Fruit fly (Drosophila melanogaster) whole organism, embryonic: ENCODE measurements around the gene CG11267.

ENCODE experiments used
- Ada2b ChIP-seq: fragments of 200-800 bp; sonication (Bioruptor generic); IDR thresholded peaks from 2 replicates; pipeline ENCODE4 v1.3.6; 2022; ENCODE audit warnings: missing biosample characterization, missing genetic modification characterization
- B-H2 ChIP-seq: fragments of 200-800 bp; sonication (Bioruptor generic); optimal IDR thresholded peaks from 2 replicates; lab custom pipeline; 2018; ENCODE audit warnings: missing biosample characterization, mild to moderate bottlenecking, missing genetic modification characterization
- C15 ChIP-seq: fragments of 200-800 bp; sonication (Bioruptor generic); IDR thresholded peaks from 3 replicates; pipeline ENCODE4 v1.3.6; 2022; ENCODE audit warnings: missing biosample characterization, missing genetic modification characterization
- CG11247 ChIP-seq: fragments of 200-800 bp; sonication (Bioruptor generic); IDR thresholded peaks from 2 replicates; pipeline ENCODE4 v1.3.6; 2022; ENCODE audit warnings: missing biosample characterization, missing genetic modification characterization
- CG11695 ChIP-seq: fragments of 200-800 bp; sonication (Bioruptor generic); IDR thresholded peaks from 3 replicates; pipeline ENCODE4 v1.3.6; 2022; ENCODE audit warnings: missing biosample characterization, missing genetic modification characterization
- CG12236 ChIP-seq: fragments of 200-800 bp; sonication (Bioruptor generic); optimal IDR thresholded peaks from 2 replicates; lab custom pipeline; 2016; ENCODE audit warnings: missing biosample characterization, missing genetic modification characterization
- CG14965 ChIP-seq: fragments of 200-800 bp; sonication (Bioruptor generic); optimal IDR thresholded peaks from 2 replicates; lab custom pipeline; 2016; ENCODE audit warnings: missing biosample characterization, missing genetic modification characterization, borderline replicate concordance
- CG1647 ChIP-seq: fragments of 200-800 bp; sonication (Bioruptor generic); optimal IDR thresholded peaks from 3 replicates; lab custom pipeline; 2016; ENCODE audit warnings: missing biosample characterization, missing genetic modification characterization
- CG17912 ChIP-seq: fragments of 200-800 bp; sonication (Bioruptor generic); optimal IDR thresholded peaks from 2 replicates; lab custom pipeline; 2018; ENCODE audit warnings: missing biosample characterization, mild to moderate bottlenecking, missing genetic modification characterization
- CG18764 ChIP-seq: fragments of 200-800 bp; sonication (Bioruptor generic); optimal IDR thresholded peaks from 3 replicates; lab custom pipeline; 2016; ENCODE audit warnings: missing biosample characterization, missing genetic modification characterization
- CG2120 ChIP-seq: fragments of 200-800 bp; sonication (Bioruptor generic); optimal IDR thresholded peaks from 3 replicates; lab custom pipeline; 2016; ENCODE audit warnings: missing biosample characterization, missing genetic modification characterization
- CG2202 ChIP-seq: fragments of 200-800 bp; sonication (Bioruptor generic); optimal IDR thresholded peaks from 2 replicates; lab custom pipeline; 2018; ENCODE audit warnings: missing biosample characterization, mild to moderate bottlenecking, missing genetic modification characterization
- CG30020 ChIP-seq: fragments of 200-800 bp; optimal IDR thresholded peaks from 2 replicates; lab custom pipeline; 2019; ENCODE audit warnings: missing biosample characterization, mild to moderate bottlenecking, missing genetic modification characterization, moderate library complexity
- CG30431 ChIP-seq: fragments of 200-800 bp; sonication (Bioruptor generic); optimal IDR thresholded peaks from 2 replicates; lab custom pipeline; 2017; ENCODE audit warnings: missing biosample characterization, missing genetic modification characterization
- CG31441 ChIP-seq: fragments of 200-800 bp; sonication (Bioruptor generic); IDR thresholded peaks from 2 replicates; pipeline ENCODE4 v1.3.6; 2022; ENCODE audit warnings: missing biosample characterization, missing genetic modification characterization
- CG3281 ChIP-seq: fragments of 200-800 bp; sonication (Bioruptor generic); optimal IDR thresholded peaks from 3 replicates; lab custom pipeline; 2017; ENCODE audit warnings: missing biosample characterization, mild to moderate bottlenecking, missing genetic modification characterization
- CG3407 ChIP-seq: fragments of 200-800 bp; sonication (Bioruptor generic); optimal IDR thresholded peaks from 2 replicates; lab custom pipeline; 2018; ENCODE audit warnings: missing biosample characterization, mild to moderate bottlenecking, missing genetic modification characterization
- CG5180 ChIP-seq: fragments of 200-800 bp; sonication (Bioruptor generic); optimal IDR thresholded peaks from 3 replicates; lab custom pipeline; 2017; ENCODE audit warnings: missing biosample characterization, missing genetic modification characterization, mild to moderate bottlenecking, moderate library complexity, missing genetic modification reagents
- CG5245 ChIP-seq: fragments of 200-800 bp; sonication (Bioruptor generic); optimal IDR thresholded peaks from 3 replicates; lab custom pipeline; 2016; ENCODE audit warnings: missing biosample characterization, missing genetic modification characterization
- CG6654 ChIP-seq: fragments of 200-800 bp; sonication (Bioruptor generic); optimal IDR thresholded peaks from 2 replicates; lab custom pipeline; 2017; ENCODE audit warnings: missing biosample characterization, mild to moderate bottlenecking, missing genetic modification characterization
- CG6689 ChIP-seq: fragments of 200-800 bp; sonication (Bioruptor generic); IDR thresholded peaks from 2 replicates; pipeline ENCODE4 v1.3.6; 2022; ENCODE audit warnings: missing biosample characterization, missing genetic modification characterization
- CG7839 ChIP-seq: fragments of 200-800 bp; sonication (Bioruptor generic); optimal IDR thresholded peaks from 3 replicates; lab custom pipeline; 2018; ENCODE audit warnings: missing biosample characterization, mild to moderate bottlenecking, missing genetic modification characterization, moderate library complexity
- CG9215 ChIP-seq: fragments of 200-800 bp; sonication (Bioruptor generic); IDR thresholded peaks from 2 replicates; pipeline ENCODE4 v1.3.6; 2022; ENCODE audit warnings: missing biosample characterization, missing genetic modification characterization
- CG9797 ChIP-seq: fragments of 200-800 bp; sonication (Bioruptor generic); optimal IDR thresholded peaks from 3 replicates; lab custom pipeline; 2018; ENCODE audit warnings: missing biosample characterization, mild to moderate bottlenecking, missing genetic modification characterization
- D ChIP-seq, 2 experiments: fragments of 200-800 bp in 1 of 2; fragments of >200 bp in 1 of 2; sonication (Bioruptor generic) in 1 of 2; optimal IDR thresholded peaks; 2 replicates in 1 of 2; 3 replicates in 1 of 2; lab custom pipeline; 2017; ENCODE audit warnings: mild to moderate bottlenecking in 1 of 2, missing biosample characterization in 1 of 2, missing genetic modification characterization in 1 of 2, missing genetic modification reagents in 1 of 2
- Deaf1 ChIP-seq: fragments of 200-800 bp; optimal IDR thresholded peaks from 3 replicates; lab custom pipeline; 2019; ENCODE audit warnings: missing biosample characterization, mild to moderate bottlenecking, missing genetic modification characterization, moderate library complexity
- Fer2 ChIP-seq: fragments of 200-800 bp; sonication (Bioruptor generic); optimal IDR thresholded peaks from 2 replicates; lab custom pipeline; 2018; ENCODE audit warnings: missing biosample characterization, mild to moderate bottlenecking, missing genetic modification characterization, moderate library complexity
- Mrtf ChIP-seq: fragments of 200-800 bp; sonication (Bioruptor generic); IDR thresholded peaks from 3 replicates; pipeline ENCODE4 v1.3.6; 2022; ENCODE audit warnings: missing biosample characterization, missing genetic modification characterization
- Sin3A ChIP-seq: fragments of >200 bp; optimal IDR thresholded peaks from 2 replicates; lab custom pipeline; 2018
- Spps ChIP-seq: fragments of 200-800 bp; sonication (Bioruptor generic); optimal IDR thresholded peaks from 2 replicates; lab custom pipeline; 2018; ENCODE audit warnings: missing biosample characterization, mild to moderate bottlenecking, missing genetic modification characterization
- Xbp1 ChIP-seq: fragments of 200-800 bp; sonication (Bioruptor generic); optimal IDR thresholded peaks from 3 replicates; lab custom pipeline; 2016; ENCODE audit warnings: missing biosample characterization, mild to moderate bottlenecking, missing genetic modification characterization
- corto ChIP-seq: fragments of 200-800 bp; sonication (Bioruptor generic); optimal IDR thresholded peaks from 2 replicates; lab custom pipeline; 2016; ENCODE audit warnings: missing biosample characterization, mild to moderate bottlenecking, missing genetic modification characterization, moderate library complexity
- fu2 ChIP-seq: fragments of 200-800 bp; sonication (Bioruptor generic); optimal IDR thresholded peaks from 2 replicates; lab custom pipeline; 2016; ENCODE audit warnings: missing biosample characterization, missing genetic modification characterization
- grn ChIP-seq: fragments of 200-800 bp; sonication (Bioruptor generic); optimal IDR thresholded peaks from 3 replicates; lab custom pipeline; 2017; ENCODE audit warnings: missing biosample characterization, missing genetic modification characterization
- ham ChIP-seq: fragments of 200-800 bp; sonication (Bioruptor generic); IDR thresholded peaks from 2 replicates; pipeline ENCODE4 v1.3.6; 2022; ENCODE audit warnings: missing biosample characterization, missing genetic modification characterization
- knrl ChIP-seq: fragments of 200-800 bp; sonication (Bioruptor generic); IDR thresholded peaks from 3 replicates; pipeline ENCODE4 v1.3.6; 2022; ENCODE audit warnings: missing biosample characterization, missing genetic modification characterization; ENCODE audit not compliant: partially characterized antibody
- lmd ChIP-seq: fragments of 200-800 bp; sonication (Bioruptor generic); IDR thresholded peaks from 2 replicates; pipeline ENCODE4 v1.3.6; 2022; ENCODE audit warnings: missing biosample characterization, missing genetic modification characterization
- mld ChIP-seq: fragments of 200-800 bp; sonication (Bioruptor generic); IDR thresholded peaks from 3 replicates; pipeline ENCODE4 v1.3.6; 2022; ENCODE audit warnings: missing biosample characterization, missing genetic modification characterization; ENCODE audit not compliant: partially characterized antibody
- onecut ChIP-seq: fragments of 200-800 bp; sonication (Bioruptor generic); IDR thresholded peaks from 2 replicates; pipeline ENCODE4 v1.3.6; 2022; ENCODE audit warnings: missing biosample characterization, missing genetic modification characterization
- otp ChIP-seq: fragments of 200-800 bp; sonication (Bioruptor generic); IDR thresholded peaks from 3 replicates; pipeline ENCODE4, ENCODE4 v1.3.6; 2022; ENCODE audit warnings: missing biosample characterization, missing genetic modification characterization
- prd ChIP-seq, 3 experiments: fragments of >200 bp in 2 of 3; fragments of 200-800 bp in 1 of 3; sonication (Bioruptor generic) in 1 of 3; optimal IDR thresholded peaks in 2 of 3; IDR thresholded peaks in 1 of 3; 2 replicates in 2 of 3; 3 replicates in 1 of 3; pipeline versions ENCODE4 v1.3.6 to Lab custom; 2017 to 2022; ENCODE audit warnings: missing biosample characterization in 1 of 3, missing genetic modification characterization in 1 of 3
- sens ChIP-seq: fragments of 200-800 bp; sonication (Bioruptor generic); peaks from one replicate; lab custom pipeline; 2016; ENCODE audit warnings: missing biosample characterization, missing genetic modification characterization
- sim ChIP-seq: fragments of 200-800 bp; sonication (Bioruptor generic); IDR thresholded peaks from 2 replicates; pipeline ENCODE4 v1.3.6; 2022; ENCODE audit warnings: missing biosample characterization, missing genetic modification characterization
- sna ChIP-seq: fragments of 200-800 bp; sonication (Bioruptor generic); IDR thresholded peaks from 2 replicates; pipeline ENCODE4 v1.3.6; 2022; ENCODE audit warnings: missing biosample characterization, missing genetic modification characterization; ENCODE audit not compliant: partially characterized antibody
- twi ChIP-seq: fragments of 200-800 bp; optimal IDR thresholded peaks from 2 replicates; lab custom pipeline; 2019; ENCODE audit warnings: missing biosample characterization, mild to moderate bottlenecking, missing genetic modification characterization, moderate library complexity
- usp ChIP-seq: fragments of >200 bp; optimal IDR thresholded peaks from 2 replicates; lab custom pipeline; 2017; ENCODE audit warnings: missing biosample characterization, missing genetic modification characterization
- yki ChIP-seq: fragments of >200 bp; optimal IDR thresholded peaks from 3 replicates; lab custom pipeline; 2018
- zen2 ChIP-seq: fragments of 200-800 bp; sonication (Bioruptor generic); IDR thresholded peaks from 3 replicates; pipeline ENCODE4 v1.3.6; 2022; ENCODE audit warnings: missing biosample characterization, missing genetic modification characterization; ENCODE audit not compliant: partially characterized antibody

CG11267 gene

DNA sequence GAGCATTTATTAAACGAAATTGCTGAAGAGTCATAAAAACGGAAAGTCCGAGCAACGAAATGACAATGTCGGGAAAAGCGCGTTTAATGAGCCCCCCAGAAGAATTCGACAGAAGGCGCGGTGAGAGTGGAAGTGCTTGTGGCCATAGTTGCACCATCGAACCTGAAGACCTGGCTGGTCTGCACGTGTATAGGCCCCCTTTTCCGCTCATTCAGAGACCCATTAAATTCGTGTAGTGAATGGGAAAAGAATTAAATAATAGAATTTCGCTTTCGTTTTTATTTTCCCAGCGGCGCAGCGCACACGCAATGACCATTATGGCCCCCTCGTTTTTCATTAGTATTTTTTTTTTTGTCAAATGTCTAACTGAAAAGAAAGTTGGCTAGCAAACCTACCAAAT, 17.5 kb downstream of the CG11267 start (continued):
- TF ChIP-seq CG1647 (GFP tag; lab: Kevin White, UChicago) = no peak
- TF ChIP-seq C15 (GFP tag; lab: Robert Waterston, UW) = 0 out of 3 replicates have a peak, but pooled peaks have one; percentile 38
- peak; percentile 73 for TF ChIP-seq sens (GFP tag; lab: Kevin White, UChicago)
- peak; percentile 66 for TF ChIP-seq CG18764 (GFP tag; lab: Kevin White, UChicago)
- no peak for TF ChIP-seq Xbp1 (GFP tag; lab: Kevin White, UChicago)

DNA sequence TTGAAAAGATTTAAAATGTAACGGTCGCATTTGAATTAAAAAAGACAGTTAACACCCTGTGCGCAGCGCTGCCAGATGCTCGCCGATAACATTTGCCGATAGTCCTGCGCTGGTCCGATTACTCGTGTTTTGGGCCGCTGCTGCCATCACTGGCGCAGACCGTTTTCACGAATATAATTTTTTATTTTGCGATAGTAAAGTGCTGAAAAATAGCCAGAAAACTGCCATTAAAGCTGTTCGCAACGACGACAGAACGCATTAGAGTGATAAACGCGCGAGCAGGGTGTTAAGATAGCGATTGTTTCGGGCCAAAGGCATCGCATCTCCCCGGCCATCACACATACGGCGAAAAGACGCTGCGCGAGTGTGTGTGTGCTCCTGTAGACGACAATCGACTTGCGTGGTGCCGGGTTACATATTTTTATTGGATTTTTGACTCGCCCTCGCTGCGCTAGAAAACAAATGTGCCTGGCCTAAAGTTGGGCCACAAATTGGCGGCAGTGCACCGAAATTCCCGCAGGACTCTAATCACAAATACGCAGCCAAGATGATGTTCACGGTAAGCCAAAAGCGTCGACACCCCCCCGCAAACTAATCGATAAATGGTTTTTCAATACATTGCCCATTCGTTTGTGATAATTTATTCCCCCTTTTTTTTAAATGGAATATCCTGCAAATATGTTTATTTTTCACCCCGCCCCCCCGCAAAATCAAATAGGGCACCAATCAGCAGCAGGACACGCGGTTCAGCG, 21.0 kb downstream of the CG11267 start, which contains the start of gene Srrm1:
Srrm1 (plus strand) TSS at position 116 of the 752 bp plus-strand sequence.
- TF ChIP-seq grn (no peak), CG30020 (tag; lab: Kevin White, UChicago) (peak; percentile 45), ham (no peak), CG11695 (GFP tag; lab: Robert Waterston, UW) (no peak), CG6689 (GFP tag; lab: Robert Waterston, UW) (no peak), CG30431 (GFP tag; lab: Kevin White, UChicago) (no peak), CG9215 (GFP tag; lab: Robert Waterston, UW) (peak; percentile 29; the same call in 1 of the 2 replicates), Mrtf (GFP tag; lab: Robert Waterston, UW) (no peak), fu2 (peak; percentile 30), B-H2 (GFP tag; lab: Kevin White, UChicago) (peak; percentile 39), CG11247 (GFP tag; lab: Robert Waterston, UW) (no peak), mld (peak; percentile 86; the same call in 2 of the 3 replicates), CG3281 (GFP tag; lab: Kevin White, UChicago) (no peak), CG2120 (peak; percentile 61), CG6654 (GFP tag; lab: Kevin White, UChicago) (no peak), CG5245 (GFP tag; lab: Kevin White, UChicago) (peak; percentile 4), Sin3A (peak; percentile 78), CG7839 (tag; lab: Kevin White, UChicago) (peak; percentile 7), CG17912 (GFP tag; lab: Kevin White, UChicago) (no peak), CG2202 (tag; lab: Kevin White, UChicago) (no peak), CG3407 (GFP tag; lab: Kevin White, UChicago) (no peak), usp (GFP tag; lab: Kevin White, UChicago) (no peak), prd (optimal IDR thresholded peaks at IDR 0.05; lab: Kevin White, UChicago) (no peak), prd (GFP tag; IDR thresholded peaks at IDR 0.05; lab: Robert Waterston, UW) (no peak), twi (peak; percentile 5), sim (GFP tag; lab: Robert Waterston, UW) (no peak), Spps (tag; lab: Kevin White, UChicago) (no peak), yki (no peak), sna (GFP tag; lab: Robert Waterston, UW) (peak; percentile 79; the same call in 1 of the 2 replicates), onecut (GFP tag; lab: Robert Waterston, UW) (peak; percentile 94), CG5180 (GFP tag; lab: Kevin White, UChicago) (no peak), CG14965 (GFP tag; lab: Kevin White, UChicago) (no peak), CG31441 (GFP tag; lab: Robert Waterston, UW) (0 out of 2 replicates have a peak, but pooled peaks have one; percentile 21), Ada2b (GFP tag; lab: Robert Waterston, UW) (no peak), zen2 (GFP tag; lab: Robert Waterston, UW) (peak; percentile 61; the same call in 2 of the 3 replicates), lmd (no peak; the same call in 1 of the 2 replicates), corto (GFP tag; lab: Kevin White, UChicago) (no peak), otp (GFP tag; lab: Robert Waterston, UW) (no peak), CG9797 (GFP tag; lab: Kevin White, UChicago) (peak; percentile 61), knrl (GFP tag; lab: Robert Waterston, UW) (peak; percentile 92), D (optimal IDR thresholded peaks at IDR 0.05; lab: Kevin White, UChicago) (no peak), D (GFP tag; optimal IDR thresholded peaks at IDR 0.05; lab: Kevin White, UChicago) (no peak), CG12236 (GFP tag; lab: Kevin White, UChicago) (no peak), Fer2 (tag; lab: Kevin White, UChicago) (no peak), Deaf1 (peak; percentile 19)
